Worm (Caenorhabditis elegans): ENCODE results near the gene aakg-1.

aakg-1 gene

DNA sequence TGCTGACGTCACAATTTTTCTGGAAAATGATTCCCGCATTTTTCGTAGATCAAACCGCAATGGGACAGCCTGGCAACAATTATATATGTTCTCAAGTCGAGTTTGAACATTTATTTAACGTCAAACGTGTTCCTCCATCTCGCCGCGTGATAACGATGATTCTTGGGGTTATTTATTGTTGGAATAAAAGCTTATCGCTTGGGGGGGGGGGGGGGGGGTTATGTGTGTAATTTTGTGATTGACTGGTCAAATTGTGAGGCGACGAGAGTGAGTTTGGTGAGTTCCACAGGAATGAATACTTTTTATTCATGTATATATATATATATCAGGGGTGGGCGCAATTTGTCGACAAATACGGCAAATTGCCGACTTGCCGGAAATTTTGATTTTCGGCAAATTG is 6.2 kb downstream of the aakg-1 start:
- peak; percentile 43 for TF ChIP-seq elt-2 (tag; optimal IDR thresholded peaks at IDR 0.05)
- TF ChIP-seq unc-62 (GFP tag; optimal IDR thresholded peaks at IDR 0.05), result no peak

DNA sequence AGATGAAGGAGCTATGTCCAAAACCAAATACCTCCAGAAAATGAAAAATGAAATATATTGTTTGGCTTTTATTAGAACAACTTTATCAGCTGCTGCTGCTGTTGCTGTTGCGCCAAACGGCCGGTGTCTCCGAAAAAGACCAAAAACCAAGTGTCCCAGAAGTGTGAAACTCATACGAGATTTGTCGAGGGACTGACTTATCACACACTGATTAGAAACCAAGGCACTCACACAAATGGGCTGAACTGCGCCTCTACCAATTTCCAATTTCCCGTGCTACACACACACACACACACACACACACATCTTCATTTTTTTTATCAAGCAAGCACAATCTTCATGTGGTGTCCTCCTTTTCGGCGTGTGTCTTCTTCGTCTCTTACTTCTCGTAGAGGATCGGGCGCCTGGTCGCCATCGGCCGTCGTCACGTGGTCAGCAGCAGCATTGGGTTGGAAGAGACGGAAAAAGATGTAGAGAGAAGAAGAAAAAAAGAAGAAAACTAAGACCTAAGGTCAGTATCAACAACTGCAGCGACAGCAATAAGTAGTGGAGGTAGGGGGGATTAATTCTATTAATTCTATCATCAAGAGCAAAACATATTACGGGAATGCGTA is 7.1 kb downstream of the aakg-1 start:
- TF ChIP-seq ztf-4 (tag; optimal IDR thresholded peaks at IDR 0.05) (peak; percentile 37), daf-12 (tag; optimal IDR thresholded peaks at IDR 0.05) (no peak), egl-5 (tag; optimal IDR thresholded peaks at IDR 0.05) (peak; percentile 61), nhr-25 (tag; optimal IDR thresholded peaks at IDR 0.05) (peak; percentile 78), jun-1 (tag; optimal IDR thresholded peaks at IDR 0.05) (peak; percentile 73), lin-39 (tag; optimal IDR thresholded peaks at IDR 0.05) (peak; percentile 52), unc-62 (GFP tag; optimal IDR thresholded peaks at IDR 0.05) (peak; percentile 5), nhr-12 (tag; optimal IDR thresholded peaks at IDR 0.05) (no peak), mml-1 (tag; optimal IDR thresholded peaks at IDR 0.05) (no peak), lin-15B (tag; optimal IDR thresholded peaks at IDR 0.05) (peak; percentile 56), nhr-23 (tag; optimal IDR thresholded peaks at IDR 0.05) (peak; percentile 86), tbx-2 (tag; optimal IDR thresholded peaks at IDR 0.05) (no peak), hmg-11 (tag; optimal IDR thresholded peaks at IDR 0.05) (peak; percentile 61), ama-1 (optimal IDR thresholded peaks at IDR 0.05) (peak; percentile 32), zag-1 (tag; optimal IDR thresholded peaks at IDR 0.05) (no peak), nhr-43 (tag; optimal IDR thresholded peaks at IDR 0.05; ENCODE audit: poor library complexity, severe bottlenecking) (peak; percentile 65), egl-27 (tag; optimal IDR thresholded peaks at IDR 0.05) (no peak), ceh-28 (tag; optimal IDR thresholded peaks at IDR 0.05) (no peak), pha-4 (tag; optimal IDR thresholded peaks at IDR 0.05) (peak; percentile 85), fos-1 (tag; optimal IDR thresholded peaks at IDR 0.05) (no peak), elt-2 (tag; optimal IDR thresholded peaks at IDR 0.05) (peak; percentile 89), nhr-11 (tag; optimal IDR thresholded peaks at IDR 0.05) (peak; percentile 44), nfya-1 (tag; optimal IDR thresholded peaks at IDR 0.05; ENCODE audit: insufficient read depth) (peak; percentile 87), elt-1 (tag; optimal IDR thresholded peaks at IDR 0.05) (peak; percentile 65), ZK546.5 (tag; optimal IDR thresholded peaks at IDR 0.05) (no peak), unc-39 (tag; optimal IDR thresholded peaks at IDR 0.05) (no peak), ztf-11 (tag; optimal IDR thresholded peaks at IDR 0.05) (no peak), nhr-28 (tag; optimal IDR thresholded peaks at IDR 0.05) (no peak), pqm-1 (tag; optimal IDR thresholded peaks at IDR 0.05) (peak; percentile 66), lsy-12 (tag; optimal IDR thresholded peaks at IDR 0.05) (peak; percentile 41), mdl-1 (tag; optimal IDR thresholded peaks at IDR 0.05) (peak; percentile 89), snpc-4 (tag; optimal IDR thresholded peaks at IDR 0.05) (peak; percentile 55)

DNA sequence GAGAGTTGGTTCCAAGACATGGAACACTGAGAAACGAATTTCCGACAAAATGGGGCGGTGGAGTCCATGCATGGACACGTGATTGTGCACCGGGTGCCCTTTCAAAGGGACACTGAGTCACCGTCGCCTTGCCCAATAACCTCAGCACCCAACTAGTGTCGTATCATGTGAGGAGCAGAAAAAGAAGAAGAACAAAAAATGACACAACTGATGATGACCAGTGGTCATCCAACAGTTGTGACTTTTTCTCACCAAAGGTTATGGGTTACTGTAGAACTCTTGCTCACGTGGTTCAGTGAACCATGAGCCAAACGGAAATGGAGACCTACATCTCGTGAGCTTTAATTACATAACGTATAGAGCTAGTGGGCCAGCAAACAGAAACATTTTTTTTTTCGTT is 9.4 kb downstream of the aakg-1 start:
- no peak for TF ChIP-seq mml-1 (tag; optimal IDR thresholded peaks at IDR 0.05)
- peak; percentile 38 for TF ChIP-seq pha-4 (tag; optimal IDR thresholded peaks at IDR 0.05)
- TF ChIP-seq nfya-1 (tag; optimal IDR thresholded peaks at IDR 0.05; ENCODE audit: insufficient read depth), result peak; percentile 2
- TF ChIP-seq zag-1 (tag; optimal IDR thresholded peaks at IDR 0.05), result no peak

DNA sequence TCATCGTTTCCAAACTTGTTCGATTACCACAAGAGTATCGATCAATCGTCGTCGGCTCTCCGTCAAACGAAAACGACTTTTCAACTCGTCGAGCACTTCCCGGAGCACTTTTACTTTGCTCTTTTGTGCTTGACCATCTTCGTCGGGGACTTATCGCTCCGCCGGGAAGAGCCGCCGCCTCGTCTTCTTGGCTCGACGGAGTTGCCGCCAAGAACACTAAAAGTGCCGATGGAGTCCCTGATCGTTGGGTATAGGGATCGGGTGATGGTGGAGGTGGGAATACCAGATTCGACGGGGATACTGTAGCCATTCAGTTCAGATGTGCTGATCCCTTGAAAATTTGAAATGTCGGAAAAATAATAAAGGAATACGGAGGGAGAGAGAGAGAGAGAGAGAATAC is 12.4 kb downstream of the aakg-1 start:
- TF ChIP-seq mml-1 (tag; optimal IDR thresholded peaks at IDR 0.05) (no peak), nhr-11 (tag; optimal IDR thresholded peaks at IDR 0.05) (no peak), nhr-237 (tag; optimal IDR thresholded peaks at IDR 0.05) (no peak), nhr-43 (tag; optimal IDR thresholded peaks at IDR 0.05; ENCODE audit: poor library complexity, severe bottlenecking) (no peak), ama-1 (optimal IDR thresholded peaks at IDR 0.05) (no peak), elt-2 (tag; optimal IDR thresholded peaks at IDR 0.05) (no peak), nhr-12 (tag; optimal IDR thresholded peaks at IDR 0.05) (no peak), fkh-10 (GFP tag; optimal IDR thresholded peaks at IDR 0.05) (no peak), nhr-23 (tag; optimal IDR thresholded peaks at IDR 0.05) (no peak), ztf-11 (tag; optimal IDR thresholded peaks at IDR 0.05) (no peak), daf-12 (tag; optimal IDR thresholded peaks at IDR 0.05) (no peak), fos-1 (tag; optimal IDR thresholded peaks at IDR 0.05) (no peak), sea-2 (GFP tag; optimal IDR thresholded peaks at IDR 0.05) (no peak), nhr-76 (tag; optimal IDR thresholded peaks at IDR 0.05) (no peak), ceh-82 (tag; optimal IDR thresholded peaks at IDR 0.05) (no peak)
